Worm (Caenorhabditis elegans): ENCODE results near the gene ZC190.7.

- peak; percentile 88 for TF ChIP-seq nhr-77 (tag; optimal IDR thresholded peaks at IDR 0.05)
- TF ChIP-seq ceh-28 (tag; optimal IDR thresholded peaks at IDR 0.05) = no peak
- TF ChIP-seq lsy-2 (tag; optimal IDR thresholded peaks at IDR 0.05) = peak in 1 of 2 experiments; percentile 56
Observed at ce11 chrV:8651007-8651711, 35.5 kb downstream of the ZC190.7 start.

Measured in whole organism, L4 larva.